Worm (Caenorhabditis elegans): Measurements from ENCODE around the gene prx-10.

DNA sequence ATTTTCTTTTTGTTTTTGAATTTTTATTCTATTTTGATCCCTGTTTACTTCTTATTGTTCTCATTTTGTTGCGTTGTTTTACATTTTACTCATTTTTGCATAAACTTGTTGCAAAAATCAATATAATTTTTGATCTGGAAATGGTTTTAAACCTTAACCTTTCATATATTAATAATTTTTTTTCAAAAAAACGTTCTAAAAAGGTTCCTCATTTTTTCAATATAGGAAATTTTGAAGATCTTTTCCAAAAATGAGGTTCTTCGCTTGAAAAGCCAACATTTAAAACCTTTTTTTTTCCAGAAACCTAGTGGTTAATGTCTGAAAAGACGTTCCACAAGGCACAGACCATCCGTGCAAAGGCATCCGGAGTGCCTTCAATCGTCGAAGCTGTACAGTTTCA is 24.2 kb downstream of the prx-10 start, which contains the start of gene gop-3:
- no peak for TF ChIP-seq lin-39 (tag; optimal IDR thresholded peaks at IDR 0.05)
- TF ChIP-seq aly-2 (tag; optimal IDR thresholded peaks at IDR 0.05): no peak
- no peak for TF ChIP-seq mdl-1 (tag; optimal IDR thresholded peaks at IDR 0.05)
- TF ChIP-seq nhr-11 (tag; optimal IDR thresholded peaks at IDR 0.05): no peak
